Worm (Caenorhabditis elegans): Measurements from ENCODE around the gene C17G10.7.

The C17G10.7 gene

DNA sequence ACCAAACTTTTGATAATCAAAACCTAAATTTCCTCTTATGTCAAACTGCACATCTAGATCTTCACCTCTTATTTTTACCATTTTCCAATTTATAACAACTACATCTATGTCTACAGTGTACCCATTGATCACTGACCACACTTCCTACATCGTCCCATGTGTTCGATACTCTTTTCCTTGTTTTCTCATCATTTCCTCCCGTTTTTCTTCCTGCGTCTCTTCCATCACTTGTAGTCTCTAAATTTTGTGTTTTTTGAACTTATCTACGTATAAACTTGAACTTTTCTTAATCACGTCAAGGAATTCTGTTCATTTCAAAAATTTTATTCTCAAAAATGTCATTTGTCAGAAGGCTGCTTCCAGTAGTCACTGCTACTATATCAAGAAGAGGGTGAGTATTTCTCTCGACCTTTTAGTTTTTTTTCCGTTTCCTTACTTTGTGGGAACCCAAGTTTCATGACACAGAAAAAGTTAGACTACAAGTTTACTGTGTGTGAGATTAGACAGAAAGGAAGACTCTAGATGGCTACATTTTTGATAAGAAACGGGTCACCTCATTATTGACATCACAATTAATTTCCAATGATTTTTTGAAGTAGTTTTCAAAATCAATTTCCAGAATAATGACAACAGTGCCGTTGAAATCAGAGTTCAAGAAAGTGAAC, 35.4 kb downstream of the C17G10.7 start (continued):
- TF ChIP-seq nhr-237 (tag; optimal IDR thresholded peaks at IDR 0.05) (no peak), mdl-1 (tag; optimal IDR thresholded peaks at IDR 0.05) (no peak), elt-3 (tag; optimal IDR thresholded peaks at IDR 0.05) (no peak)

DNA sequence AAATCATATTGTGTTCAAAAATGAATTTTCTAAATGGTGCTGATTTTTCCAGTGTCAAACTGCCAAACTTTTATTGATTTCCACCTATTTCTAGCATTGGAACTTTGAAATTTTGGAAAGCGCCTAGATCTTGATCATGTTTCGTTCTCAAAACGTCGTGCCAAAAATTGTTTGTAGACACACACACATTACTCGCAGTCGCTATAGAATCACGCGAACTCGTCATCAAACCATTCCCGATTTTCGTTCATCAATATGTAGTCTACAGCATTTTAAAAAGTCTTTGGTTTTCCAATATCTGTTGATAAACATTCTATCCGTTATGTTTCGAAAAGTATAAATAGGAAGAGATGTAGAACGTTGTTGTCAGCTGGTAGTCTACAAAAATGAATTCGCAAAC, 37.4 kb downstream of the C17G10.7 start, which contains the start of the genes C17C3.1 and C17C3.15:
Gene C17C3.1, plus strand, starts transcription at position 301 of the 400 bp plus-strand sequence.
Gene C17C3.15, plus strand, starts transcription at position 383 of the 400 bp plus-strand sequence.
- TF ChIP-seq lin-11 (tag; optimal IDR thresholded peaks at IDR 0.05): no peak
- no peak for TF ChIP-seq sma-3 (GFP tag; optimal IDR thresholded peaks at IDR 0.05)
- no peak for TF ChIP-seq nhr-10 (tag; optimal IDR thresholded peaks at IDR 0.05)
- TF ChIP-seq sma-9 (GFP tag; optimal IDR thresholded peaks at IDR 0.05): peak; percentile 5
- no peak for TF ChIP-seq sma-9 (tag; optimal IDR thresholded peaks at IDR 0.05)
- no peak for TF ChIP-seq unc-62 (GFP tag; optimal IDR thresholded peaks at IDR 0.05)
- no peak for TF ChIP-seq F13H6.1 (tag; optimal IDR thresholded peaks at IDR 0.05)

DNA sequence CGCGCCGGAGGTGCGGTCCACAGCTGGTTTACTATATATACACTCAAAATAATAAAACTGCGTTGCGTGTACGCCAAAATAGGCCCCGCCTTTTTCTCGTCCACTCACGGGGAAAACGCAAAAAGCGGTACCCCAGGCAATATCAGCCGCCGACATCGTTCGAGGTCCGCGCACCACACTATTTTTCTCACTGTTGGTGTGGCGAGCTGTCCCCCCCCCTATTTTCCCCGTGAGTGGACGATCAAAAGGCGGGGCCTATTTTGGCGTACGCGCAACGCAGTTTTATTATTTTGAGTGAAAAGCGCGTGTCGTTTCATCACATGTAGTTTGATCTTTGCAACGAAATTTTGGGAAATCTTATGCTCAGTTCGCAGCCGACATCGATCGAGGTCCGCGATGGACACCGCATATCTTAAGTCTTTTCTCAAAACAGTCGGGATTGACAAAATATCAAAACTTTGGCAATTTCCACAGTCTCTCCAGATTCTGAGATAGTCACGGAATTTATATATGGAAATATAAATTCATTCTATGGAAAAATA, 42.5 kb downstream of the C17G10.7 start:
- TF ChIP-seq blmp-1 (tag; optimal IDR thresholded peaks at IDR 0.05; ENCODE audit: insufficient read depth) (no peak), lsy-2 (tag; optimal IDR thresholded peaks at IDR 0.05) (no peak), F13H6.1 (tag; optimal IDR thresholded peaks at IDR 0.05) (no peak), nhr-23 (tag; optimal IDR thresholded peaks at IDR 0.05) (no peak), nhr-21 (tag; optimal IDR thresholded peaks at IDR 0.05) (no peak), crh-2 (tag; optimal IDR thresholded peaks at IDR 0.05) (no peak), ztf-11 (tag; optimal IDR thresholded peaks at IDR 0.05) (no peak), gmeb-1 (tag; optimal IDR thresholded peaks at IDR 0.05) (no peak), sem-4 (tag; optimal IDR thresholded peaks at IDR 0.05) (no peak)

DNA sequence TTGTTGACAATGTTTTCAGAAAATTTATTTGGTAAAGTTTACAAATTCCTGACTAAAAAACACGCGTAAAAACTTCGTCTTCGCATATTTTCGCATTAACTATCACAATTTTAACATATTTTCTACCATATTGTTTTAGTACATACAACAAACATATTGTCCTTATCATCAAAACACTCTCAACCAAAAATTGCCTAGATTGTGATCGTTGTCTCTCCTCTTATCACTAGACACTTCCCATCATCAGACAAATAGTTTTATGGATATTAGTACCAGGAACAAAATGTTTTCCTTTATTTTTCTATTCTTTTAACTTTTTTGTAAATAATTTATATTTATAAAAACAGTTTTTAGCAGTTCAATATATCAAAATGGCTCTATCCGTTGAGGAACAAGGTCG, 46.3 kb downstream of the C17G10.7 start, which contains the start of gene C17C3.3:
Gene C17C3.3, plus strand, starts transcription at position 346 of the 400 bp plus-strand sequence.
- TF ChIP-seq ceh-16 (tag; optimal IDR thresholded peaks at IDR 0.05) (no peak), lin-11 (tag; optimal IDR thresholded peaks at IDR 0.05) (no peak), nhr-6 (tag; optimal IDR thresholded peaks at IDR 0.05) (no peak), gmeb-1 (tag; optimal IDR thresholded peaks at IDR 0.05) (no peak), nhr-23 (tag; optimal IDR thresholded peaks at IDR 0.05) (no peak), ztf-1 (GFP tag; conservative IDR thresholded peaks at IDR 0.05) (no peak), crh-2 (tag; optimal IDR thresholded peaks at IDR 0.05) (no peak), nhr-129 (tag; optimal IDR thresholded peaks at IDR 0.05) (no peak), elt-1 (tag; optimal IDR thresholded peaks at IDR 0.05) (no peak), sma-3 (GFP tag; optimal IDR thresholded peaks at IDR 0.05) (no peak), skn-1 (tag; optimal IDR thresholded peaks at IDR 0.05) (peak; percentile 6), C34F6.9 (tag; optimal IDR thresholded peaks at IDR 0.05) (no peak), ztf-4 (tag; optimal IDR thresholded peaks at IDR 0.05) (no peak), unc-55 (GFP tag; optimal IDR thresholded peaks at IDR 0.05) (no peak), nhr-77 (tag; optimal IDR thresholded peaks at IDR 0.05) (no peak), nhr-12 (tag; optimal IDR thresholded peaks at IDR 0.05) (no peak), sma-9 (GFP tag; optimal IDR thresholded peaks at IDR 0.05) (peak; percentile 17), sma-9 (tag; optimal IDR thresholded peaks at IDR 0.05) (no peak), fos-1 (tag; optimal IDR thresholded peaks at IDR 0.05) (peak; percentile 19), lsy-2 (tag; optimal IDR thresholded peaks at IDR 0.05) (no peak), nhr-11 (tag; optimal IDR thresholded peaks at IDR 0.05) (no peak), ztf-11 (tag; optimal IDR thresholded peaks at IDR 0.05) (no peak)

DNA sequence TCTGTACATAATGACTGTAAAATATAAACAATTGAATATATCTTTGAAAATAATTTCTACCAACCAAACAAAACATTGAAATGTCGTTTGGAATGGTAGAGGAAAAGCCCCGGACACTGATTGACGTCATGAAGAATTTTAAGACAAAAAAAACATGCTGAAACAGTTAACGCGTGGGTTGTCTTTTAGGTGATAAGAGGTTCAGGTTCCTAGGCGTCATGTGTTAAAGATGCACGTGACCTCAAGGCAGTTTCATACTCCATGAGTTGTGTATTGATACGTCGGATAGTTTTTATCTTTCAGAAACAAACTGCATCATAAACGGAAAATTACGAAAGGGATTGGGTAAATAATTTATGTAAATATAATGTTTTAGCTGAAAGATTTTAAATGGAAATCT, 50.5 kb downstream of the C17G10.7 start:
- TF ChIP-seq lin-39 (tag; optimal IDR thresholded peaks at IDR 0.05) (no peak), F13H6.1 (tag; optimal IDR thresholded peaks at IDR 0.05) (no peak), nhr-23 (tag; optimal IDR thresholded peaks at IDR 0.05) (no peak), mab-5 (tag; optimal IDR thresholded peaks at IDR 0.05) (no peak), crh-2 (tag; optimal IDR thresholded peaks at IDR 0.05) (peak; percentile 14), ceh-16 (tag; optimal IDR thresholded peaks at IDR 0.05) (no peak), ztf-4 (tag; optimal IDR thresholded peaks at IDR 0.05) (no peak), Y55F3AM.14 (GFP tag; optimal IDR thresholded peaks at IDR 0.05) (no peak), gmeb-1 (tag; optimal IDR thresholded peaks at IDR 0.05) (peak; percentile 38), lin-13 (GFP tag; optimal IDR thresholded peaks at IDR 0.05) (no peak), ZK546.5 (tag; optimal IDR thresholded peaks at IDR 0.05) (no peak), sma-9 (GFP tag; optimal IDR thresholded peaks at IDR 0.05) (peak; percentile 60), sma-9 (tag; optimal IDR thresholded peaks at IDR 0.05) (no peak), alr-1 (tag; optimal IDR thresholded peaks at IDR 0.05) (no peak), nhr-21 (tag; optimal IDR thresholded peaks at IDR 0.05) (no peak), unc-55 (GFP tag; optimal IDR thresholded peaks at IDR 0.05) (no peak), R02D3.7 (tag; optimal IDR thresholded peaks at IDR 0.05) (no peak), peb-1 (tag; optimal IDR thresholded peaks at IDR 0.05) (no peak), ztf-1 (GFP tag; conservative IDR thresholded peaks at IDR 0.05) (no peak), unc-62 (GFP tag; optimal IDR thresholded peaks at IDR 0.05) (no peak), skn-1 (tag; optimal IDR thresholded peaks at IDR 0.05) (no peak), fos-1 (tag; optimal IDR thresholded peaks at IDR 0.05) (no peak), zag-1 (tag; optimal IDR thresholded peaks at IDR 0.05) (no peak), lin-11 (tag; optimal IDR thresholded peaks at IDR 0.05) (no peak), aly-2 (tag; optimal IDR thresholded peaks at IDR 0.05) (no peak)

All from whole organism, L2 larva.